Worm (Caenorhabditis elegans) whole organism, L4 larva: ENCODE data around the gene nspe-5.

ENCODE experiments used
- jun-1 ChIP-seq: fragments of 150-350 bp; optimal IDR thresholded peaks from 2 replicates; lab custom pipeline; 2014; ENCODE audit warnings: missing biosample characterization, missing genetic modification reagents, missing genetic modification characterization
- nhr-237 ChIP-seq: sonication (generic microtip); optimal IDR thresholded peaks from 2 replicates; lab custom pipeline; 2017; ENCODE audit warnings: missing biosample characterization, missing genetic modification characterization
- nhr-77 ChIP-seq: fragments of 150-350 bp; optimal IDR thresholded peaks from 2 replicates; lab custom pipeline; 2014; ENCODE audit warnings: missing biosample characterization, missing genetic modification characterization

DNA sequence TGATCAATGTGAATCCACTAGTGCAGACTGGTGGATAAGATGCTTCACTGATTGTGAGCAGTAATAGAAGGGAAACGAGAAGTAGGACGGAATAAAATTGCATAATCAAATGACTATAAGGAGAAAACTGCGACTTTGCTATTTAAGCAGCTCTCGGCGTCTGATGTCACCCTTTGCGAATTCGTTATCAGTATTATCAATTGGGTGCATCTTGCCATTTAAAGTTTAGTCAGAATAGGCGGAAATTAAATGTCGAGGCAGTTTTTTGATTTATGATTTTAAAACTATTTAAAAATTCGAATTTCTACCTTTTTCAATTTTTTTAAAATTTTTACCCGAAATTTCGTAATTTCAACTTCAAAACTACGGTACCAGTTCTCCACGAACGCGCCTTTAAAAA is 47.7 kb upstream of the nspe-5 start, which contains the start of gene clec-4:
- no peak for TF ChIP-seq jun-1 (tag; lab: Kevin White, UChicago)
- no peak for TF ChIP-seq nhr-237 (tag; lab: Kevin White, UChicago)
- no peak for TF ChIP-seq nhr-77 (tag; lab: Kevin White, UChicago)
